Fruit fly (Drosophila melanogaster) whole organism, embryonic: ENCODE results near the gene CG4301.

Experiments
- CG10147 ChIP-seq: fragments of 200-800 bp; sonication (Bioruptor generic); optimal IDR thresholded peaks from 2 replicates; lab custom pipeline; 2019; ENCODE audit warnings: missing biosample characterization, mild to moderate bottlenecking, missing genetic modification characterization, moderate library complexity
- CG10654 ChIP-seq: fragments of 200-800 bp; sonication (Bioruptor generic); optimal IDR thresholded peaks from 2 replicates; lab custom pipeline; 2016; ENCODE audit warnings: missing biosample characterization, missing genetic modification characterization
- CG11723 ChIP-seq: fragments of 200-800 bp; sonication (Bioruptor generic); optimal IDR thresholded peaks from 2 replicates; lab custom pipeline; 2017; ENCODE audit warnings: missing biosample characterization, mild to moderate bottlenecking, missing genetic modification characterization
- CG1233 ChIP-seq: fragments of 200-800 bp; sonication (Bioruptor generic); optimal IDR thresholded peaks from 4 replicates; lab custom pipeline; 2018; ENCODE audit warnings: missing biosample characterization, mild to moderate bottlenecking, missing genetic modification characterization
- CG14667 ChIP-seq: fragments of 200-800 bp; sonication (Bioruptor generic); IDR thresholded peaks from 2 replicates; pipeline ENCODE4 v1.3.6; 2022; ENCODE audit warnings: missing biosample characterization, missing genetic modification characterization
- CG1603 ChIP-seq: fragments of 200-800 bp; sonication (Bioruptor generic); optimal IDR thresholded peaks from 2 replicates; lab custom pipeline; 2019; ENCODE audit warnings: missing biosample characterization, mild to moderate bottlenecking, missing genetic modification characterization, moderate library complexity
- CG18599 ChIP-seq: fragments of 200-800 bp; sonication (Bioruptor generic); optimal IDR thresholded peaks from 3 replicates; lab custom pipeline; 2017; ENCODE audit warnings: missing biosample characterization, missing genetic modification characterization, mild to moderate bottlenecking, moderate library complexity, missing genetic modification reagents
- CG2116 ChIP-seq: fragments of 200-800 bp; sonication (Bioruptor generic); optimal IDR thresholded peaks from 3 replicates; lab custom pipeline; 2018; ENCODE audit warnings: missing biosample characterization, mild to moderate bottlenecking, missing genetic modification characterization
- CG2120 ChIP-seq: fragments of 200-800 bp; sonication (Bioruptor generic); optimal IDR thresholded peaks from 3 replicates; lab custom pipeline; 2016; ENCODE audit warnings: missing biosample characterization, missing genetic modification characterization
- CG2678 ChIP-seq: fragments of 200-800 bp; sonication (Bioruptor generic); optimal IDR thresholded peaks from 3 replicates; lab custom pipeline; 2019; ENCODE audit warnings: missing biosample characterization, mild to moderate bottlenecking, missing genetic modification characterization, moderate library complexity
- CG31365 ChIP-seq: fragments of 200-800 bp; sonication (Bioruptor generic); optimal IDR thresholded peaks from 2 replicates; lab custom pipeline; 2018; ENCODE audit warnings: missing biosample characterization, mild to moderate bottlenecking, missing genetic modification characterization
- CG3407 ChIP-seq: fragments of 200-800 bp; sonication (Bioruptor generic); optimal IDR thresholded peaks from 2 replicates; lab custom pipeline; 2018; ENCODE audit warnings: missing biosample characterization, mild to moderate bottlenecking, missing genetic modification characterization
- CG3847 ChIP-seq: fragments of 200-800 bp; sonication (Bioruptor generic); IDR thresholded peaks from 2 replicates; pipeline ENCODE4 v1.3.6; 2022; ENCODE audit warnings: missing biosample characterization, missing genetic modification characterization
- CG3995 ChIP-seq: fragments of 200-800 bp; sonication (Bioruptor generic); optimal IDR thresholded peaks from 3 replicates; lab custom pipeline; 2016; ENCODE audit warnings: missing biosample characterization, missing genetic modification characterization
- CG43689 ChIP-seq: fragments of 200-800 bp; sonication (Bioruptor generic); IDR thresholded peaks from 2 replicates; pipeline ENCODE4 v1.3.6; 2022; ENCODE audit warnings: missing biosample characterization, missing genetic modification characterization
- CG6765 ChIP-seq: fragments of 200-800 bp; sonication (Bioruptor generic); optimal IDR thresholded peaks from 3 replicates; lab custom pipeline; 2017; ENCODE audit warnings: missing biosample characterization, mild to moderate bottlenecking, missing genetic modification characterization
- CG6791 ChIP-seq: fragments of 200-800 bp; sonication (Bioruptor generic); IDR thresholded peaks from 3 replicates; pipeline ENCODE4 v1.3.6; 2022; ENCODE audit warnings: missing biosample characterization, missing genetic modification characterization; ENCODE audit not compliant: partially characterized antibody
- CG6813 ChIP-seq: fragments of 200-800 bp; sonication (Bioruptor generic); optimal IDR thresholded peaks from 2 replicates; lab custom pipeline; 2017; ENCODE audit warnings: missing biosample characterization, missing genetic modification characterization, mild to moderate bottlenecking, moderate library complexity, missing genetic modification reagents
- CG9609 ChIP-seq: fragments of 200-800 bp; sonication (Bioruptor generic); optimal IDR thresholded peaks from 3 replicates; lab custom pipeline; 2016; ENCODE audit warnings: missing biosample characterization, missing genetic modification characterization
- CG9876 ChIP-seq: fragments of 200-800 bp; sonication (Bioruptor generic); optimal IDR thresholded peaks from 2 replicates; lab custom pipeline; 2016; ENCODE audit warnings: missing biosample characterization, missing genetic modification characterization
- D ChIP-seq, 2 experiments: fragments of 200-800 bp in 1 of 2; fragments of >200 bp in 1 of 2; sonication (Bioruptor generic) in 1 of 2; optimal IDR thresholded peaks; 2 replicates in 1 of 2; 3 replicates in 1 of 2; lab custom pipeline; 2017; ENCODE audit warnings: mild to moderate bottlenecking in 1 of 2, missing biosample characterization in 1 of 2, missing genetic modification characterization in 1 of 2, missing genetic modification reagents in 1 of 2
- Dll ChIP-seq: fragments of 200-800 bp; sonication (Bioruptor generic); IDR thresholded peaks from 4 replicates; pipeline ENCODE4 v1.3.6; 2022; ENCODE audit warnings: missing biosample characterization, missing genetic modification characterization; ENCODE audit not compliant: partially characterized antibody
- Dp ChIP-seq: fragments of 200-800 bp; sonication (Bioruptor generic); optimal IDR thresholded peaks from 2 replicates; lab custom pipeline; 2018; ENCODE audit warnings: missing biosample characterization, mild to moderate bottlenecking, missing genetic modification characterization, moderate library complexity
- Eip74EF ChIP-seq, 2 experiments: fragments of 200-800 bp in 1 of 2; fragments of >200 bp in 1 of 2; sonication (Bioruptor generic) in 1 of 2; optimal IDR thresholded peaks; 2 replicates each; lab custom pipeline; 2017 to 2019; ENCODE audit warnings: missing biosample characterization in 2 of 2, missing genetic modification characterization in 2 of 2, mild to moderate bottlenecking in 1 of 2, moderate library complexity in 1 of 2
- Fer3 ChIP-seq: fragments of 200-800 bp; sonication (Bioruptor generic); optimal IDR thresholded peaks from 2 replicates; lab custom pipeline; 2018; ENCODE audit warnings: missing biosample characterization, mild to moderate bottlenecking, missing genetic modification characterization, moderate library complexity
- GATAe ChIP-seq: fragments of 200-800 bp; sonication (Bioruptor generic); conservative IDR thresholded peaks from 2 replicates; pipeline ENCODE4 v1.3.6; 2022; ENCODE audit warnings: missing biosample characterization, missing genetic modification characterization
- Hand ChIP-seq: fragments of 200-800 bp; sonication (Bioruptor generic); optimal IDR thresholded peaks from 2 replicates; lab custom pipeline; 2017; ENCODE audit warnings: mild to moderate bottlenecking, missing biosample characterization, missing genetic modification reagents, missing genetic modification characterization
- Hr3 ChIP-seq: fragments of 200-800 bp; sonication (Bioruptor generic); optimal IDR thresholded peaks from 3 replicates; lab custom pipeline; 2016; ENCODE audit warnings: missing biosample characterization, missing genetic modification characterization
- Hr78 ChIP-seq, 2 experiments: fragments of 200-800 bp in 1 of 2; fragments of >200 bp in 1 of 2; sonication (Bioruptor generic) in 1 of 2; optimal IDR thresholded peaks; 2 replicates each; lab custom pipeline; 2017 to 2019; ENCODE audit warnings: missing biosample characterization in 2 of 2, missing genetic modification characterization in 2 of 2, mild to moderate bottlenecking in 1 of 2, moderate library complexity in 1 of 2
- Meics ChIP-seq: fragments of 200-800 bp; sonication (Bioruptor generic); optimal IDR thresholded peaks from 2 replicates; lab custom pipeline; 2017; ENCODE audit warnings: missing biosample characterization, mild to moderate bottlenecking, missing genetic modification characterization
- NFAT ChIP-seq: fragments of 200-800 bp; sonication (Bioruptor generic); IDR thresholded peaks from 2 replicates; pipeline ENCODE4 v1.3.6; 2022; ENCODE audit warnings: missing biosample characterization, missing genetic modification characterization
- Taf1 ChIP-seq: fragments of 200-800 bp; sonication (Bioruptor generic); IDR thresholded peaks from 2 replicates; pipeline ENCODE4 v1.3.6; 2022; ENCODE audit warnings: missing biosample characterization, missing genetic modification characterization
- Trl ChIP-seq, 3 experiments: fragments of >200 bp in 2 of 3; fragments of 200-800 bp in 1 of 3; sonication (Bioruptor generic) in 1 of 3; optimal IDR thresholded peaks; 2 replicates in 1 of 3; 3 replicates in 2 of 3; lab custom pipeline; 2016 to 2017; ENCODE audit warnings: missing biosample characterization in 1 of 3, missing genetic modification characterization in 1 of 3
- cad ChIP-seq: fragments of >200 bp; optimal IDR thresholded peaks from 2 replicates; lab custom pipeline; 2017; ENCODE audit warnings: missing biosample characterization, missing genetic modification characterization
- ewg ChIP-seq: fragments of 200-800 bp; sonication (Bioruptor generic); optimal IDR thresholded peaks from 3 replicates; lab custom pipeline; 2017; ENCODE audit warnings: mild to moderate bottlenecking, missing biosample characterization, missing genetic modification reagents, missing genetic modification characterization
- gro ChIP-seq: fragments of 200-800 bp; sonication (Bioruptor generic); optimal IDR thresholded peaks from 2 replicates; lab custom pipeline; 2016; ENCODE audit warnings: missing biosample characterization, missing genetic modification characterization
- her ChIP-seq: fragments of 200-800 bp; sonication (Bioruptor generic); optimal IDR thresholded peaks from 2 replicates; lab custom pipeline; 2016; ENCODE audit warnings: missing biosample characterization, missing genetic modification characterization
- knrl ChIP-seq: fragments of 200-800 bp; sonication (Bioruptor generic); IDR thresholded peaks from 3 replicates; pipeline ENCODE4 v1.3.6; 2022; ENCODE audit warnings: missing biosample characterization, missing genetic modification characterization; ENCODE audit not compliant: partially characterized antibody
- lbe ChIP-seq: fragments of 200-800 bp; sonication (Bioruptor generic); optimal IDR thresholded peaks from 2 replicates; lab custom pipeline; 2016; ENCODE audit warnings: missing biosample characterization, mild to moderate bottlenecking, missing genetic modification characterization
- mam ChIP-seq: fragments of 200-800 bp; sonication (Bioruptor generic); optimal IDR thresholded peaks from 3 replicates; lab custom pipeline; 2016; ENCODE audit warnings: missing biosample characterization, missing genetic modification characterization
- onecut ChIP-seq: fragments of 200-800 bp; sonication (Bioruptor generic); IDR thresholded peaks from 2 replicates; pipeline ENCODE4 v1.3.6; 2022; ENCODE audit warnings: missing biosample characterization, missing genetic modification characterization
- p53 ChIP-seq: fragments of 200-800 bp; sonication (Bioruptor generic); optimal IDR thresholded peaks from 2 replicates; lab custom pipeline; 2016; ENCODE audit warnings: missing biosample characterization, missing genetic modification characterization
- ranshi ChIP-seq: fragments of 200-800 bp; sonication (Bioruptor generic); IDR thresholded peaks from 2 replicates; pipeline ENCODE4 v1.3.6; 2022; ENCODE audit warnings: missing biosample characterization, missing genetic modification characterization
- salm ChIP-seq: fragments of 200-800 bp; sonication (Bioruptor generic); optimal IDR thresholded peaks from 2 replicates; lab custom pipeline; 2018; ENCODE audit warnings: missing biosample characterization, mild to moderate bottlenecking, missing genetic modification characterization
- shn ChIP-seq: fragments of 200-800 bp; sonication (Bioruptor generic); optimal IDR thresholded peaks from 3 replicates; lab custom pipeline; 2016; ENCODE audit warnings: missing biosample characterization, missing genetic modification characterization
- sima ChIP-seq: fragments of 200-800 bp; sonication (Bioruptor generic); optimal IDR thresholded peaks from 2 replicates; lab custom pipeline; 2016; ENCODE audit warnings: missing biosample characterization, missing genetic modification characterization
- slbo ChIP-seq: fragments of 200-800 bp; sonication (Bioruptor generic); IDR thresholded peaks from 2 replicates; pipeline ENCODE4 v1.3.6; 2022; ENCODE audit warnings: missing biosample characterization, missing genetic modification characterization
- trem ChIP-seq: fragments of 200-800 bp; optimal IDR thresholded peaks from 3 replicates; lab custom pipeline; 2019; ENCODE audit warnings: missing biosample characterization, mild to moderate bottlenecking, missing genetic modification characterization, moderate library complexity

CG4301 gene

dm6 chrX:16422466-16423124, 17.3 kb downstream of the CG4301 start, which contains the start of gene hang (continued):
- peak; percentile 21 for TF ChIP-seq Fer3 (tag; lab: Kevin White, UChicago)
- TF ChIP-seq Dp (GFP tag; lab: Kevin White, UChicago) = peak; percentile 70
- peak; percentile 89 for TF ChIP-seq CG6791 (GFP tag; lab: Robert Waterston, UW)
- TF ChIP-seq CG3847 (GFP tag; lab: Robert Waterston, UW) = peak; percentile 64
- peak; percentile 65 for TF ChIP-seq CG18599 (GFP tag; lab: Kevin White, UChicago)
- no peak for TF ChIP-seq CG43689 (GFP tag; lab: Robert Waterston, UW)
- peak; percentile 40 for TF ChIP-seq Hand
- peak; percentile 66 for TF ChIP-seq NFAT (GFP tag; lab: Robert Waterston, UW)
- 0 out of 2 replicates have a peak, but pooled peaks have one; percentile 4 for TF ChIP-seq ranshi (GFP tag; lab: Robert Waterston, UW)
- peak; percentile 37 for TF ChIP-seq trem
- TF ChIP-seq onecut (GFP tag; lab: Robert Waterston, UW) = peak; percentile 40
- peak; percentile 65 for TF ChIP-seq gro (GFP tag; lab: Kevin White, UChicago)
- peak; percentile 66; the same call in 3 of the 4 replicates for TF ChIP-seq Dll
- TF ChIP-seq Taf1 (GFP tag; lab: Robert Waterston, UW) = no peak
- TF ChIP-seq shn = peak; percentile 34
- peak; percentile 23 for TF ChIP-seq Meics (GFP tag; lab: Kevin White, UChicago)
- TF ChIP-seq p53 = peak; percentile 14
- TF ChIP-seq CG11723 (GFP tag; lab: Kevin White, UChicago) = no peak
- peak; percentile 64 for TF ChIP-seq CG6765 (GFP tag; lab: Kevin White, UChicago)
- TF ChIP-seq CG3407 (GFP tag; lab: Kevin White, UChicago) = peak; percentile 24
- TF ChIP-seq CG3995 (GFP tag; lab: Kevin White, UChicago) = peak; percentile 24
- no peak for TF ChIP-seq CG6813 (GFP tag; lab: Kevin White, UChicago)
- peak; percentile 49 for TF ChIP-seq CG2120
- TF ChIP-seq CG2678 = peak; percentile 32
- TF ChIP-seq lbe = peak; percentile 40
- TF ChIP-seq cad (GFP tag; lab: Kevin White, UChicago) = no peak
- peak; percentile 27 for TF ChIP-seq salm (tag; lab: Kevin White, UChicago)
- peak; percentile 77 for TF ChIP-seq CG1603
- TF ChIP-seq sima = no peak
- TF ChIP-seq CG10147 = peak; percentile 27
- TF ChIP-seq CG9876 (GFP tag; lab: Kevin White, UChicago) = peak; percentile 38
- peak; percentile 34 for TF ChIP-seq mam
- TF ChIP-seq CG1233 = peak; percentile 18
- TF ChIP-seq Hr3 (GFP tag; lab: Kevin White, UChicago) = no peak
- TF ChIP-seq GATAe = no peak
- peak in 1 of 2 experiments; percentile 12 for TF ChIP-seq Hr78 (GFP tag; optimal IDR thresholded peaks at IDR 0.05; lab: Kevin White, UChicago)
- peak; percentile 80 for TF ChIP-seq knrl (GFP tag; lab: Robert Waterston, UW)
- TF ChIP-seq CG14667 = no peak
- peak in 1 of 2 experiments; percentile 43 for TF ChIP-seq Eip74EF (GFP tag; optimal IDR thresholded peaks at IDR 0.05; lab: Kevin White, UChicago)
- peak; percentile 14 for TF ChIP-seq CG10654 (GFP tag; lab: Kevin White, UChicago)
- TF ChIP-seq CG9609 (GFP tag; lab: Kevin White, UChicago) = peak; percentile 7
- peak; percentile 94 for TF ChIP-seq ewg (GFP tag; lab: Kevin White, UChicago)
- no peak for TF ChIP-seq D (optimal IDR thresholded peaks at IDR 0.05; lab: Kevin White, UChicago)
- TF ChIP-seq D (GFP tag; optimal IDR thresholded peaks at IDR 0.05; lab: Kevin White, UChicago) = no peak
- TF ChIP-seq CG2116 (GFP tag; lab: Kevin White, UChicago) = peak; percentile 73
- no peak for TF ChIP-seq Trl (optimal IDR thresholded peaks at IDR 0.05; lab: Kevin White, UChicago)
- peak; percentile 29 for TF ChIP-seq Trl (GFP tag; optimal IDR thresholded peaks at IDR 0.05; lab: Kevin White, UChicago)
- TF ChIP-seq CG31365 (tag; lab: Kevin White, UChicago) = peak; percentile 7
- peak; percentile 35 for TF ChIP-seq her (GFP tag; lab: Kevin White, UChicago)
- peak; percentile 60 for TF ChIP-seq slbo
